Worm (Caenorhabditis elegans): ENCODE data around the gene F41B4.3.
A peak's percentile ranks its signal among the peaks of the same experiment; 100 is the strongest.

Gene F41B4.3

ce11 chrX:6850412-6850811, 14.5 kb upstream of the F41B4.3 start:
- TF ChIP-seq mab-5 (tag; optimal IDR thresholded peaks at IDR 0.05) (no peak), mbf-1 (tag; optimal IDR thresholded peaks at IDR 0.05) (no peak), lin-11 (tag; optimal IDR thresholded peaks at IDR 0.05) (no peak), sma-3 (GFP tag; optimal IDR thresholded peaks at IDR 0.05) (no peak), ztf-4 (tag; optimal IDR thresholded peaks at IDR 0.05) (no peak), alr-1 (tag; optimal IDR thresholded peaks at IDR 0.05) (no peak), dmd-4 (tag; optimal IDR thresholded peaks at IDR 0.05) (no peak), lin-39 (tag; optimal IDR thresholded peaks at IDR 0.05) (no peak), blmp-1 (tag; optimal IDR thresholded peaks at IDR 0.05; ENCODE audit: insufficient read depth) (no peak), mdl-1 (tag; optimal IDR thresholded peaks at IDR 0.05) (no peak), peb-1 (tag; optimal IDR thresholded peaks at IDR 0.05) (no peak), Y55F3AM.14 (GFP tag; optimal IDR thresholded peaks at IDR 0.05) (no peak), elt-3 (tag; optimal IDR thresholded peaks at IDR 0.05) (no peak), nhr-77 (tag; optimal IDR thresholded peaks at IDR 0.05) (no peak), skn-1 (tag; optimal IDR thresholded peaks at IDR 0.05) (no peak), sem-4 (tag; optimal IDR thresholded peaks at IDR 0.05) (no peak), nhr-23 (tag; optimal IDR thresholded peaks at IDR 0.05) (no peak), nhr-12 (tag; optimal IDR thresholded peaks at IDR 0.05) (no peak), nhr-25 (tag; optimal IDR thresholded peaks at IDR 0.05) (no peak)

- TF ChIP-seq unc-39 (tag; optimal IDR thresholded peaks at IDR 0.05) (no peak), Y55F3AM.14 (GFP tag; optimal IDR thresholded peaks at IDR 0.05) (no peak), peb-1 (tag; optimal IDR thresholded peaks at IDR 0.05) (no peak), mbf-1 (tag; optimal IDR thresholded peaks at IDR 0.05) (no peak), unc-55 (GFP tag; optimal IDR thresholded peaks at IDR 0.05) (no peak), zag-1 (tag; optimal IDR thresholded peaks at IDR 0.05) (no peak), lin-13 (GFP tag; optimal IDR thresholded peaks at IDR 0.05) (no peak), sma-9 (GFP tag; optimal IDR thresholded peaks at IDR 0.05) (no peak), sma-9 (tag; optimal IDR thresholded peaks at IDR 0.05) (no peak), nhr-77 (tag; optimal IDR thresholded peaks at IDR 0.05) (no peak), R02D3.7 (tag; optimal IDR thresholded peaks at IDR 0.05) (no peak), mab-5 (tag; optimal IDR thresholded peaks at IDR 0.05) (no peak), ama-1 (optimal IDR thresholded peaks at IDR 0.05) (no peak), nhr-6 (tag; optimal IDR thresholded peaks at IDR 0.05) (no peak)
Measured at ce11 chrX:6848596-6848995, 12.7 kb upstream of the F41B4.3 start.

- TF ChIP-seq egl-27 (tag; optimal IDR thresholded peaks at IDR 0.05): no peak
- TF ChIP-seq Y55F3AM.14 (GFP tag; optimal IDR thresholded peaks at IDR 0.05): no peak
- no peak for TF ChIP-seq ztf-1 (GFP tag; conservative IDR thresholded peaks at IDR 0.05)
- no peak for TF ChIP-seq mdl-1 (tag; optimal IDR thresholded peaks at IDR 0.05)
- TF ChIP-seq mab-5 (tag; optimal IDR thresholded peaks at IDR 0.05): peak; percentile 72
- TF ChIP-seq ztf-4 (tag; optimal IDR thresholded peaks at IDR 0.05): no peak
- no peak for TF ChIP-seq F13H6.1 (tag; optimal IDR thresholded peaks at IDR 0.05)
Measured at ce11 chrX:6845934-6846333, 10.0 kb upstream of the F41B4.3 start, which contains the start of gene C53B7.2. Gene C53B7.2, plus strand, starts transcription at chrX:6846234.

- TF ChIP-seq F13H6.1 (tag; optimal IDR thresholded peaks at IDR 0.05) (peak; percentile 34), ceh-82 (tag; optimal IDR thresholded peaks at IDR 0.05) (no peak)
Measured at ce11 chrX:6844394-6845072, 8.6 kb upstream of the F41B4.3 start, which contains the start of gene C53B7.3. Gene C53B7.3, plus strand, starts transcription at chrX:6844755.

- TF ChIP-seq blmp-1 (tag; optimal IDR thresholded peaks at IDR 0.05; ENCODE audit: insufficient read depth): peak; percentile 13
- TF ChIP-seq ama-1 (optimal IDR thresholded peaks at IDR 0.05): peak; percentile 31
- TF ChIP-seq lin-11 (tag; optimal IDR thresholded peaks at IDR 0.05): peak; percentile 14
- peak; percentile 84 for TF ChIP-seq sem-4 (tag; optimal IDR thresholded peaks at IDR 0.05)
- no peak for TF ChIP-seq lin-39 (tag; optimal IDR thresholded peaks at IDR 0.05)
- peak; percentile 45 for TF ChIP-seq zag-1 (tag; optimal IDR thresholded peaks at IDR 0.05)
- peak; percentile 83 for TF ChIP-seq sma-9 (GFP tag; optimal IDR thresholded peaks at IDR 0.05)
- no peak for TF ChIP-seq sma-9 (tag; optimal IDR thresholded peaks at IDR 0.05)
- peak; percentile 36 to 90 for TF ChIP-seq lsy-2 (tag; optimal IDR thresholded peaks at IDR 0.05)
- TF ChIP-seq skn-1 (tag; optimal IDR thresholded peaks at IDR 0.05): peak; percentile 66
- peak; percentile 82 for TF ChIP-seq gmeb-1 (tag; optimal IDR thresholded peaks at IDR 0.05)
- TF ChIP-seq egl-27 (tag; optimal IDR thresholded peaks at IDR 0.05): peak; percentile 15
- no peak for TF ChIP-seq ZK546.5 (tag; optimal IDR thresholded peaks at IDR 0.05)
- no peak for TF ChIP-seq peb-1 (tag; optimal IDR thresholded peaks at IDR 0.05)
- no peak for TF ChIP-seq aly-2 (tag; optimal IDR thresholded peaks at IDR 0.05)
- TF ChIP-seq R02D3.7 (tag; optimal IDR thresholded peaks at IDR 0.05): peak; percentile 24
- peak; percentile 92 for TF ChIP-seq nhr-129 (tag; optimal IDR thresholded peaks at IDR 0.05)
- TF ChIP-seq lin-13 (GFP tag; optimal IDR thresholded peaks at IDR 0.05): peak; percentile 90
- no peak for TF ChIP-seq nhr-11 (tag; optimal IDR thresholded peaks at IDR 0.05)
- TF ChIP-seq ceh-82 (tag; optimal IDR thresholded peaks at IDR 0.05): peak; percentile 26
- no peak for TF ChIP-seq nhr-12 (tag; optimal IDR thresholded peaks at IDR 0.05)
- TF ChIP-seq elt-3 (tag; optimal IDR thresholded peaks at IDR 0.05): no peak
- TF ChIP-seq F13H6.1 (tag; optimal IDR thresholded peaks at IDR 0.05): peak; percentile 64
- TF ChIP-seq C34F6.9 (tag; optimal IDR thresholded peaks at IDR 0.05): peak; percentile 91
- no peak for TF ChIP-seq unc-62 (GFP tag; optimal IDR thresholded peaks at IDR 0.05)
- peak; percentile 35 for TF ChIP-seq ztf-4 (tag; optimal IDR thresholded peaks at IDR 0.05)
- TF ChIP-seq unc-55 (GFP tag; optimal IDR thresholded peaks at IDR 0.05): peak; percentile 96
- TF ChIP-seq nhr-23 (tag; optimal IDR thresholded peaks at IDR 0.05): no peak
- peak; percentile 83 for TF ChIP-seq nhr-25 (tag; optimal IDR thresholded peaks at IDR 0.05)
Measured at ce11 chrX:6840670-6841308, 4.9 kb upstream of the F41B4.3 start, which contains the start of the genes glr-6 and asg-2. Gene glr-6, minus strand, starts transcription at chrX:6840720. Gene asg-2, plus strand, starts transcription at chrX:6841258.
